Worm (Caenorhabditis elegans) whole organism, mixed stage, embryonic: ENCODE measurements around the gene nhr-197.

Experiments
- M03D4.4 ChIP-seq: sonication (generic microtip); optimal IDR thresholded peaks from 2 replicates; lab custom pipeline; 2017; ENCODE audit warnings: mild to moderate bottlenecking, missing genetic modification characterization, missing compliant biosample characterization
- bed-3 ChIP-seq: fragments of 200-800 bp; sonication (Bioruptor generic); optimal IDR thresholded peaks from 3 replicates; lab custom pipeline; 2018; ENCODE audit warnings: mild to moderate bottlenecking, missing genetic modification characterization, moderate library complexity, missing compliant biosample characterization
- blmp-1 ChIP-seq: fragments of 150-350 bp; optimal IDR thresholded peaks from 2 replicates; lab custom pipeline; 2014; ENCODE audit warnings: missing biosample characterization, missing genetic modification characterization
- ceh-83 ChIP-seq: fragments of 200-800 bp; sonication (Bioruptor generic); optimal IDR thresholded peaks from 2 replicates; lab custom pipeline; 2018; ENCODE audit warnings: mild to moderate bottlenecking, missing genetic modification characterization, missing compliant biosample characterization
- ces-1 ChIP-seq: fragments of 150-350 bp; optimal IDR thresholded peaks from 2 replicates; lab custom pipeline; 2014; ENCODE audit warnings: missing biosample characterization, missing genetic modification reagents, missing genetic modification characterization
- cnd-1 ChIP-seq: fragments of 200-800 bp; sonication (Bioruptor generic); optimal IDR thresholded peaks from 2 replicates; lab custom pipeline; 2018; ENCODE audit warnings: mild to moderate bottlenecking, missing genetic modification characterization, missing compliant biosample characterization
- drap-1 ChIP-seq: fragments of 200-800 bp; sonication (Bioruptor generic); optimal IDR thresholded peaks from 3 replicates; lab custom pipeline; 2018; ENCODE audit warnings: mild to moderate bottlenecking, missing genetic modification characterization, missing compliant biosample characterization
- elt-1 ChIP-seq: sonication (generic microtip); optimal IDR thresholded peaks from 2 replicates; lab custom pipeline; 2017; ENCODE audit warnings: missing genetic modification characterization, mild to moderate bottlenecking, missing compliant biosample characterization, antibody characterized with exemption, moderate library complexity, borderline replicate concordance; ENCODE audit not compliant: insufficient read depth
- flh-1 ChIP-seq: fragments of 200-800 bp; sonication (Bioruptor generic); optimal IDR thresholded peaks from 2 replicates; lab custom pipeline; 2018; ENCODE audit warnings: mild to moderate bottlenecking, missing genetic modification characterization, moderate library complexity, missing compliant biosample characterization
- ham-2 ChIP-seq: fragments of 200-800 bp; sonication (Bioruptor generic); optimal IDR thresholded peaks from 2 replicates; lab custom pipeline; 2018; ENCODE audit warnings: mild to moderate bottlenecking, missing genetic modification characterization, missing compliant biosample characterization
- hlh-1 ChIP-seq: fragments of 150-350 bp; optimal IDR thresholded peaks from 2 replicates; lab custom pipeline; 2014; ENCODE audit warnings: missing biosample characterization, missing genetic modification reagents, missing genetic modification characterization
- lsy-2 ChIP-seq: fragments of 150-350 bp; optimal IDR thresholded peaks from 2 replicates; lab custom pipeline; 2014; ENCODE audit warnings: missing biosample characterization, missing genetic modification characterization
- mab-5 ChIP-seq: fragments of 150-350 bp; optimal IDR thresholded peaks from 2 replicates; lab custom pipeline; 2014; ENCODE audit warnings: missing biosample characterization, missing genetic modification characterization
- mep-1 ChIP-seq: fragments of 150-350 bp; optimal IDR thresholded peaks from 2 replicates; lab custom pipeline; 2017; ENCODE audit warnings: missing biosample characterization, missing genetic modification reagents, missing genetic modification characterization, inconsistent platforms
- nhr-12 ChIP-seq: fragments of 150-350 bp; optimal IDR thresholded peaks from 2 replicates; lab custom pipeline; 2014; ENCODE audit warnings: missing biosample characterization, missing genetic modification characterization
- nhr-2 ChIP-seq: fragments of 150-350 bp; optimal IDR thresholded peaks from 2 replicates; lab custom pipeline; 2014; ENCODE audit warnings: missing biosample characterization, missing genetic modification characterization
- nhr-237 ChIP-seq: fragments of 150-350 bp; optimal IDR thresholded peaks from 2 replicates; lab custom pipeline; 2014; ENCODE audit warnings: missing biosample characterization, missing genetic modification characterization
- nhr-28 ChIP-seq: fragments of 150-350 bp; optimal IDR thresholded peaks from 2 replicates; lab custom pipeline; 2014; ENCODE audit warnings: missing biosample characterization, missing genetic modification characterization
- nhr-76 ChIP-seq: sonication (generic microtip); optimal IDR thresholded peaks from 2 replicates; lab custom pipeline; 2017; ENCODE audit warnings: missing biosample characterization, missing genetic modification characterization
- pha-4 ChIP-seq: fragments of 150-350 bp; optimal IDR thresholded peaks from 2 replicates; lab custom pipeline; 2018; ENCODE audit warnings: missing biosample characterization, missing genetic modification reagents, missing genetic modification characterization
- sptf-1 ChIP-seq: sonication (generic microtip); optimal IDR thresholded peaks from 2 replicates; lab custom pipeline; 2017; ENCODE audit warnings: mild to moderate bottlenecking, missing genetic modification characterization, moderate library complexity, missing compliant biosample characterization
- tbx-8 ChIP-seq: fragments of 200-800 bp; sonication (Bioruptor generic); optimal IDR thresholded peaks from 2 replicates; lab custom pipeline; 2018; ENCODE audit warnings: mild to moderate bottlenecking, missing genetic modification characterization, moderate library complexity, missing compliant biosample characterization
- unc-39 ChIP-seq: fragments of 150-350 bp; optimal IDR thresholded peaks from 2 replicates; lab custom pipeline; 2014; ENCODE audit warnings: missing biosample characterization, missing genetic modification characterization
- unc-62 ChIP-seq: fragments of 150-350 bp; optimal IDR thresholded peaks from 2 replicates; lab custom pipeline; 2014; ENCODE audit warnings: missing biosample characterization, missing genetic modification reagents, missing genetic modification characterization
- zip-8 ChIP-seq: fragments of 150-350 bp; optimal IDR thresholded peaks from 2 replicates; lab custom pipeline; 2014; ENCODE audit warnings: missing biosample characterization, missing genetic modification characterization

The nhr-197 gene

DNA sequence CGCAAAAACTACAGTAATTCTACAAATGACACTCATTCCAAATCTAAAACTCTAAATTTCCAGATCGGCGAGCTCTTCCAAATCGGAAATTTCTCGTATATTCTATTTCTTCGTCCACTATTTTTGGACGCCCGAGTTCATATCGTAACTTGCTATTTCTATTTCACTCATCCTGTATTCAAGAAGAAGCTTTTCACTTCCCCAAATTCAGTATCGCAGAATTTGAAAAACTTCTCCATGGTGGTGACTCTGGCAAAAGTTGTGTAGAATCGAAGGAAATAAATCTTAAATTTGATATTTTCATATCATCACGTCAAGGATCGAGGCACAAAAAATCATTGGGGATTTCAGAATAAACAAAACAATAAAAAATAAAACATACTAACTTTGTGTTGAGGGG lies 35.6 kb upstream of the nhr-197 start:
- TF ChIP-seq bed-3 (GFP tag; lab: Kevin White, UChicago), result no peak
- TF ChIP-seq flh-1 (GFP tag; lab: Kevin White, UChicago), result no peak
- no peak for TF ChIP-seq tbx-8 (GFP tag; lab: Kevin White, UChicago)
- no peak for TF ChIP-seq nhr-237 (tag; lab: Kevin White, UChicago)
- no peak for TF ChIP-seq unc-39 (tag; lab: Kevin White, UChicago)
- no peak for TF ChIP-seq M03D4.4 (tag; lab: Kevin White, UChicago)
- TF ChIP-seq drap-1 (GFP tag; lab: Kevin White, UChicago), result no peak
- TF ChIP-seq ceh-83 (GFP tag; lab: Kevin White, UChicago), result no peak
- TF ChIP-seq, all 35 proteins: peak for 0

DNA sequence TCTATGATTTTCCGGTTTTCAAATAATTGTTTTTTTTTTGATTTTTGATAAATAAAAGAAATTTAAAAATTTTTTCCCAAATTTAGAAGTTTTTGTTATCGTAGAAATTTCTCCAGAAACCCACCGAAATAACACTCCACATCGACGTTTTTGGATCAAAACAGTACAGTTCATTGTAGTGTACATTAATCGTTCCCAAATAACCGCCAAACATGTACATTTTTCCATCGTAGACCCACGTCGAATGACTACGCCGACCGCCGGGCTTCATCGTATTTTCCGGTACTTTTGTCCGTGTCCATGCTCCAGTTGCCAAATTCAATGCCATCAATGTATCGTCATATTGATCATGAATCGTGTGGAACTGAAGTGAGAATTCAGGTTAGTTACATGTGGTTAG lies 33.6 kb upstream of the nhr-197 start, which contains the start of gene F53E4.2:
Gene F53E4.2 (plus strand): TSS at position 301 of the 400 bp plus-strand sequence.
- no peak for TF ChIP-seq ceh-83 (GFP tag; lab: Kevin White, UChicago)
- TF ChIP-seq sptf-1, result no peak
- TF ChIP-seq unc-62, result no peak
- no peak for TF ChIP-seq mep-1 (tag; lab: Kevin White, UChicago)
- TF ChIP-seq drap-1 (GFP tag; lab: Kevin White, UChicago), result no peak
- TF ChIP-seq ham-2 (GFP tag; lab: Kevin White, UChicago), result no peak
- no peak for TF ChIP-seq nhr-12 (tag; lab: Kevin White, UChicago)
- no peak for TF ChIP-seq bed-3 (GFP tag; lab: Kevin White, UChicago)
- TF ChIP-seq pha-4, result no peak
- TF ChIP-seq lsy-2, result no peak
- TF ChIP-seq ces-1 (GFP tag; lab: Kevin White, UChicago), result no peak
- TF ChIP-seq nhr-237 (tag; lab: Kevin White, UChicago), result no peak
- TF ChIP-seq blmp-1 (tag; lab: Kevin White, UChicago), result no peak

DNA sequence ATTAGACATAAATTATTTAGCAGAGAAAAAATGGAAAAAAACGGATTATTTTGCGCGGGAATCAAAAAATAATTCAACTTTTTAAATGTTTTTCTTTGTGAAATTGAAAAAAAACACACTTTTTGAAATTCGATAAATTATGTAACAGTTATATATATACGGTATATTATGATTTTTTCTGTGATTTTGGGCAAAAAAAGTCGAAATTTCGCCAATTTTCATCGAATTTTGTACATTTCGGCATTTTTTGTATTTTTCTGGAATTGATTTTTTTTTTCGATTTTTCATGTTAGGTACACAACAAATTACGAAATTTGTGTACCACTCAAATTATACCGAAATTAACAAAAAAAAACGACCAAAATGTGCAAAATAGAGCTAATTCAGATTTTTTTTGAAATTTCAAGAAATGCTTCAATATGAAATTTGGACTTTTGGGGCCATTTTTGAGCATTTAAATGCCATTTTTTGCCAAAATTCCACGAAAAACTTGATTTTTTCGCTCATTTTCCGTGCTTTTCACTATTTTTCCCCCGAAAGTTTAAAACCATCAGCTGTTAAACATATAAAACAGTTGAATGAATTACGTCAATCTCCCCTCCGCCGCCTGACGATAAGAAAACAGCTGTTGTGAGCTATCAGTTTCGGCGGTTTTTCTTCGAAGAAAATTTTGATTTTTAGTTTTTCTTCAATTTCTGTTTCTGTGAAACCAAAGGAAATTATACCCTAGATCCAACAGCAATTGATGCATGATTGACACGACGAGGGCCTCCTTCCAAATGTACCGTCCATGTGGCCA lies 29.3 kb upstream of the nhr-197 start:
- TF ChIP-seq hlh-1 (peak; percentile 91), unc-39 (tag; lab: Kevin White, UChicago) (no peak)
- TF ChIP-seq, all 35 proteins: peak for 1

DNA sequence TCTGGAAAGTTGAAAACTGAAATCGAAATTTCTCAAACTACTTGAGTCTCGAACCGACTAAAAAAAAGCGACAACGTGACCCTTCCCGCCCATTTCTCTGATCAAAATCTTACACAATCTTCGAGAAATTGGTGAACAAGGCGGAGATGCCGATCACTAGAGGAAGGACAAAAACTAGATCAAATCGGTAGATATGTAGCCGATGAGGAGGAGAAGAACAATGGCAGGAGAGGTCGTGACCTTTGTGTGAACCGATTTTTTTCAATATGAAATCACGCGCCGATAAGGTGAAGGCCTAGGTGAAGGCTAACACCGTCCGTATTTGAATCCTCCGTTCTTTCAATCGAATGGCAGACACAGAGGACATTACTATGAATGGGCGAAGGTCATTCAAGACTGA lies 26.8 kb upstream of the nhr-197 start:
- TF ChIP-seq nhr-2 (tag; lab: Kevin White, UChicago), result no peak
- no peak for TF ChIP-seq ces-1 (GFP tag; lab: Kevin White, UChicago)
- no peak for TF ChIP-seq nhr-76 (tag; lab: Kevin White, UChicago)
- TF ChIP-seq flh-1 (GFP tag; lab: Kevin White, UChicago), result no peak
- no peak for TF ChIP-seq tbx-8 (GFP tag; lab: Kevin White, UChicago)
- TF ChIP-seq ham-2 (GFP tag; lab: Kevin White, UChicago), result peak; percentile 43
- peak; percentile 94 for TF ChIP-seq elt-1 (tag; lab: Kevin White, UChicago)

DNA sequence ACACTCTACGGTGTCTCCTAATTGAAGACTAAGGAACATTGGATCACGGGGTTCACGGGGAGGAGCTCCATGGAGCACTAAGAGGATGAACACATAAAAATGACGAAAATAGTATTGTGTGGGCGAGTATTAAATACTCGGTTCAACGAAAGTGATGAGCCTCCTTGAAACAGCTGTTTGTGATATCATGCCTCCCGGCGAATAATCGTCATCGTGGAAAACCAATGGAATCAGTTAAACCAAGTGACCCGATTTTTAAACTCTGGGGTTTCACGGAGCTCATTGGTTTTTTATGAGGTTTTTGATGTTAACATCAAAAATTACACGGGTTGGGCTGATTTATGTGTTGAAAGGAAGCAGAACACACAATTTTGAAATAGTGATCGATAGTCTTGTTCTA lies 26.2 kb upstream of the nhr-197 start:
- no peak for TF ChIP-seq nhr-28
- TF ChIP-seq mab-5 (tag; lab: Kevin White, UChicago), result no peak
- no peak for TF ChIP-seq tbx-8 (GFP tag; lab: Kevin White, UChicago)
- TF ChIP-seq, all 35 proteins: peak for 0

DNA sequence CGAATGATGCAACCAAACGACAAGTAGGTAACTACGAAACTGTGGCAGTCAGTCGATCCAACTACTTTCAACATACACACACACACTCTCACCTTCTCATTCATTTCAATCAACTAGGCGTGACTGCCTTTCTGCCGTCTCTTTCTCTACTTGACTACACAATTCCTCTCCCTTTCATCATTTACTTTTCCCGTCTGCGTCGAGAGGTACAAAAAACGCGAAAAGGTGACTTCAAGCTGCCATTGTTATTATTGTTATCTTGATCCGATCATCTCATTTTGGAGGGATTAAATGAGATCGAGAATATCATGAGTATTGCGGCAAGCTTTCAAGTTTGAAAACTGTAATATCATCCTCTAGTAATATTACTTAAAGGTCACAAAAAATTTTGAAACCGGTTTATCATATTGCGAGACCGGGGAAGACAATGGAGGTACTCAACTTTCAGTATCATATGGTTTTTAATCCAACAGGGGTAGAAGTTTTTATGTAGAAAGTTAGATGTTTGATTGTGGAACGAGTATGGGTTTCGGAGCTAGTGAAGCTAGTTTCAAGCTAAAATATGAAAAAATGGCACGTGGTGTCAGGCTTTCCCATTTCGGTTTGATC lies 23.6 kb upstream of the nhr-197 start:
- peak; percentile 68 for TF ChIP-seq elt-1 (tag; lab: Kevin White, UChicago)
- peak; percentile 9 for TF ChIP-seq hlh-1
- TF ChIP-seq unc-62, result peak; percentile 68
- no peak for TF ChIP-seq flh-1 (GFP tag; lab: Kevin White, UChicago)
- TF ChIP-seq, all 35 proteins: peak for 3

DNA sequence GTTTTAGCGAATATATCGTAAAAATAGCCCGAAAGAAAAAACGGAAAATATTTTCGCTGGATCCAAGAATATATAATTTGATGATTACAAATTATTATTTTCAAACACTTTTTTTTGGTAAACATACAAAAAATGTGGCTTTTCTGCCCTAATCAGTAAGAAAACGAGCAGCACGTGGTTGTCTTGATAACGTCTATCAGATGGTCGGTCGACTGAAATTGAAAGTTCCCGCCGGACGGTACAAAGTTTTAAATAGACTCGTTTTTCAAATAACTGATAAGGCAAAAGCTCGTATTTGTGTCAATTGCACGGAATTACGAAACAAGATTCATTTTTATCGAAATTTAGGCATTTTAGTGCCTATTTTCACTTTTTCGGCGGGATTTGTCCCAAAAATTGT lies 21.0 kb upstream of the nhr-197 start:
- TF ChIP-seq blmp-1 (tag; lab: Kevin White, UChicago) (no peak), mab-5 (tag; lab: Kevin White, UChicago) (no peak), unc-62 (no peak), cnd-1 (tag; lab: Kevin White, UChicago) (no peak), zip-8 (tag; lab: Kevin White, UChicago) (no peak), nhr-28 (no peak), lsy-2 (no peak), nhr-237 (tag; lab: Kevin White, UChicago) (no peak), ceh-83 (GFP tag; lab: Kevin White, UChicago) (no peak)
